Fruit fly (Drosophila melanogaster) whole organism, embryonic: ENCODE data around the gene AP-1sigma.

Experiments used
- Aef1 ChIP-seq: fragments of 200-800 bp; sonication (Bioruptor generic); IDR thresholded peaks from 3 replicates; pipeline ENCODE4 v1.3.6; 2022; ENCODE audit warnings: missing biosample characterization, missing genetic modification characterization
- Antp ChIP-seq: fragments of 200-800 bp; sonication (Bioruptor generic); optimal IDR thresholded peaks from 3 replicates; lab custom pipeline; 2016; ENCODE audit warnings: missing biosample characterization, missing genetic modification characterization
- BEAF-32 ChIP-seq: fragments of 200-800 bp; sonication (Bioruptor generic); optimal IDR thresholded peaks from 3 replicates; lab custom pipeline; 2017; ENCODE audit warnings: missing biosample characterization, missing genetic modification characterization, mild to moderate bottlenecking, moderate library complexity, missing genetic modification reagents
- CG11723 ChIP-seq: fragments of 200-800 bp; sonication (Bioruptor generic); optimal IDR thresholded peaks from 2 replicates; lab custom pipeline; 2017; ENCODE audit warnings: missing biosample characterization, mild to moderate bottlenecking, missing genetic modification characterization
- CG12659 ChIP-seq: fragments of 200-800 bp; sonication (Bioruptor generic); optimal IDR thresholded peaks from 3 replicates; lab custom pipeline; 2017; ENCODE audit warnings: mild to moderate bottlenecking, missing biosample characterization, missing genetic modification reagents, missing genetic modification characterization
- CG13123 ChIP-seq: fragments of 200-800 bp; sonication (Bioruptor generic); optimal IDR thresholded peaks from 2 replicates; lab custom pipeline; 2016; ENCODE audit warnings: missing biosample characterization, missing genetic modification characterization
- CG13296 ChIP-seq: fragments of 200-800 bp; sonication (Bioruptor generic); optimal IDR thresholded peaks from 3 replicates; lab custom pipeline; 2018; ENCODE audit warnings: missing biosample characterization, mild to moderate bottlenecking, missing genetic modification characterization
- CG13424 ChIP-seq: fragments of 200-800 bp; sonication (Bioruptor generic); optimal IDR thresholded peaks from 2 replicates; lab custom pipeline; 2019; ENCODE audit warnings: missing biosample characterization, mild to moderate bottlenecking, missing genetic modification characterization, moderate library complexity
- CG14965 ChIP-seq: fragments of 200-800 bp; sonication (Bioruptor generic); optimal IDR thresholded peaks from 2 replicates; lab custom pipeline; 2016; ENCODE audit warnings: missing biosample characterization, missing genetic modification characterization, borderline replicate concordance
- CG1602 ChIP-seq: fragments of 200-800 bp; sonication (Bioruptor generic); optimal IDR thresholded peaks from 3 replicates; lab custom pipeline; 2016; ENCODE audit warnings: missing biosample characterization, missing genetic modification characterization
- CG1647 ChIP-seq: fragments of 200-800 bp; sonication (Bioruptor generic); optimal IDR thresholded peaks from 3 replicates; lab custom pipeline; 2016; ENCODE audit warnings: missing biosample characterization, missing genetic modification characterization
- CG31388 ChIP-seq: fragments of 200-800 bp; sonication (Bioruptor generic); optimal IDR thresholded peaks from 2 replicates; lab custom pipeline; 2016; ENCODE audit warnings: missing biosample characterization, missing genetic modification characterization
- CG34422 ChIP-seq: fragments of 200-800 bp; sonication (Bioruptor generic); IDR thresholded peaks from 3 replicates; pipeline ENCODE4 v1.3.6; 2022; ENCODE audit warnings: missing biosample characterization, missing genetic modification characterization
- CG3838 ChIP-seq: fragments of 200-800 bp; sonication (Bioruptor generic); optimal IDR thresholded peaks from 3 replicates; lab custom pipeline; 2016; ENCODE audit warnings: missing biosample characterization, missing genetic modification characterization
- CG4424 ChIP-seq: fragments of 200-800 bp; sonication (Bioruptor generic); optimal IDR thresholded peaks from 3 replicates; lab custom pipeline; 2016; ENCODE audit warnings: missing biosample characterization, missing genetic modification characterization
- CG4707 ChIP-seq: fragments of 200-800 bp; sonication (Bioruptor generic); optimal IDR thresholded peaks from 2 replicates; lab custom pipeline; 2018; ENCODE audit warnings: missing biosample characterization, mild to moderate bottlenecking, missing genetic modification characterization, moderate library complexity
- CG6175 ChIP-seq: fragments of 200-800 bp; sonication (Bioruptor generic); IDR thresholded peaks from 3 replicates; pipeline ENCODE4 v1.3.6; 2022; ENCODE audit warnings: missing biosample characterization, missing genetic modification characterization
- CG6654 ChIP-seq: fragments of 200-800 bp; sonication (Bioruptor generic); optimal IDR thresholded peaks from 2 replicates; lab custom pipeline; 2017; ENCODE audit warnings: missing biosample characterization, mild to moderate bottlenecking, missing genetic modification characterization
- CG6791 ChIP-seq: fragments of 200-800 bp; sonication (Bioruptor generic); IDR thresholded peaks from 3 replicates; pipeline ENCODE4 v1.3.6; 2022; ENCODE audit warnings: missing biosample characterization, missing genetic modification characterization; ENCODE audit not compliant: partially characterized antibody
- CG7839 ChIP-seq: fragments of 200-800 bp; sonication (Bioruptor generic); optimal IDR thresholded peaks from 3 replicates; lab custom pipeline; 2018; ENCODE audit warnings: missing biosample characterization, mild to moderate bottlenecking, missing genetic modification characterization, moderate library complexity
- CG7928 ChIP-seq: fragments of 200-800 bp; sonication (Bioruptor generic); optimal IDR thresholded peaks from 2 replicates; lab custom pipeline; 2017; ENCODE audit warnings: missing biosample characterization, mild to moderate bottlenecking, missing genetic modification characterization
- CG9437 ChIP-seq: fragments of 200-800 bp; sonication (Bioruptor generic); optimal IDR thresholded peaks from 2 replicates; lab custom pipeline; 2018; ENCODE audit warnings: missing biosample characterization, mild to moderate bottlenecking, missing genetic modification characterization
- Camta ChIP-seq: fragments of 200-800 bp; sonication (Bioruptor generic); optimal IDR thresholded peaks from 2 replicates; lab custom pipeline; 2016; ENCODE audit warnings: missing biosample characterization, missing genetic modification characterization
- CoRest ChIP-seq: fragments of 200-800 bp; sonication (Bioruptor generic); optimal IDR thresholded peaks from 3 replicates; lab custom pipeline; 2018; ENCODE audit warnings: missing biosample characterization, mild to moderate bottlenecking, missing genetic modification characterization, moderate library complexity
- CrebB ChIP-seq: fragments of 200-800 bp; sonication (Bioruptor generic); optimal IDR thresholded peaks from 3 replicates; lab custom pipeline; 2018; ENCODE audit warnings: missing biosample characterization, mild to moderate bottlenecking, missing genetic modification characterization
- Dek ChIP-seq: fragments of 200-800 bp; sonication (Bioruptor generic); optimal IDR thresholded peaks from 3 replicates; lab custom pipeline; 2019; ENCODE audit warnings: missing biosample characterization, mild to moderate bottlenecking, missing genetic modification characterization, moderate library complexity
- Fer2 ChIP-seq: fragments of 200-800 bp; sonication (Bioruptor generic); optimal IDR thresholded peaks from 2 replicates; lab custom pipeline; 2018; ENCODE audit warnings: missing biosample characterization, mild to moderate bottlenecking, missing genetic modification characterization, moderate library complexity
- Gsc ChIP-seq: fragments of 200-800 bp; sonication (Bioruptor generic); IDR thresholded peaks from 2 replicates; pipeline ENCODE4 v1.3.6; 2022; ENCODE audit warnings: missing biosample characterization, missing genetic modification characterization
- Hey ChIP-seq: fragments of 200-800 bp; sonication (Bioruptor generic); optimal IDR thresholded peaks from 3 replicates; lab custom pipeline; 2018; ENCODE audit warnings: missing biosample characterization, mild to moderate bottlenecking, missing genetic modification characterization
- Hsf ChIP-seq: fragments of 200-800 bp; sonication (Bioruptor generic); optimal IDR thresholded peaks from 3 replicates; lab custom pipeline; 2016; ENCODE audit warnings: missing biosample characterization, missing genetic modification characterization
- MBD-R2 ChIP-seq: fragments of 200-800 bp; sonication (Bioruptor generic); IDR thresholded peaks from 2 replicates; pipeline ENCODE4 v1.3.6; 2022; ENCODE audit warnings: missing biosample characterization, missing genetic modification characterization
- MTF-1 ChIP-seq: fragments of 200-800 bp; sonication (Bioruptor generic); optimal IDR thresholded peaks from 2 replicates; lab custom pipeline; 2018; ENCODE audit warnings: missing biosample characterization, mild to moderate bottlenecking, missing genetic modification characterization, borderline replicate concordance
- NC2α ChIP-seq: fragments of 200-800 bp; sonication (Bioruptor generic); optimal IDR thresholded peaks from 2 replicates; lab custom pipeline; 2016; ENCODE audit warnings: missing biosample characterization, missing genetic modification characterization
- Neu2 ChIP-seq: fragments of 200-800 bp; sonication (Bioruptor generic); optimal IDR thresholded peaks from 3 replicates; lab custom pipeline; 2016; ENCODE audit warnings: missing biosample characterization, missing genetic modification characterization, borderline replicate concordance
- Ravus ChIP-seq: fragments of 200-800 bp; sonication (Bioruptor generic); IDR thresholded peaks from 2 replicates; pipeline ENCODE4 v1.3.6; 2022; ENCODE audit warnings: missing biosample characterization, missing genetic modification characterization
- Sox100B ChIP-seq: fragments of 200-800 bp; sonication (Bioruptor generic); optimal IDR thresholded peaks from 3 replicates; lab custom pipeline; 2018; ENCODE audit warnings: missing biosample characterization, mild to moderate bottlenecking, missing genetic modification characterization
- abd-A ChIP-seq: fragments of 200-800 bp; sonication (Bioruptor generic); optimal IDR thresholded peaks from 3 replicates; lab custom pipeline; 2019; ENCODE audit warnings: missing biosample characterization, mild to moderate bottlenecking, missing genetic modification characterization, moderate library complexity
- ac ChIP-seq: fragments of 200-800 bp; sonication (Bioruptor generic); optimal IDR thresholded peaks from 3 replicates; lab custom pipeline; 2017; ENCODE audit warnings: missing biosample characterization, mild to moderate bottlenecking, missing genetic modification characterization
- bsh ChIP-seq, 2 experiments: fragments of 200-800 bp; sonication (Bioruptor generic); optimal IDR thresholded peaks; 2 replicates each; lab custom pipeline; 2017 to 2018; ENCODE audit warnings: mild to moderate bottlenecking in 2 of 2, missing biosample characterization in 2 of 2, missing genetic modification characterization in 2 of 2, moderate library complexity in 1 of 2
- chinmo ChIP-seq: fragments of 200-800 bp; sonication (Bioruptor generic); IDR thresholded peaks from 4 replicates; pipeline ENCODE4 v1.3.6; 2022; ENCODE audit warnings: missing biosample characterization, missing genetic modification characterization; ENCODE audit not compliant: partially characterized antibody
- dm ChIP-seq: fragments of 200-800 bp; sonication (Bioruptor generic); optimal IDR thresholded peaks from 3 replicates; lab custom pipeline; 2016; ENCODE audit warnings: missing biosample characterization, missing genetic modification characterization
- esg ChIP-seq: fragments of 200-800 bp; sonication (Bioruptor generic); conservative IDR thresholded peaks from 2 replicates; pipeline ENCODE4 v1.3.6; 2022; ENCODE audit warnings: missing biosample characterization, missing genetic modification characterization
- gcm2 ChIP-seq: fragments of 200-800 bp; sonication (Bioruptor generic); optimal IDR thresholded peaks from 2 replicates; lab custom pipeline; 2016; ENCODE audit warnings: missing biosample characterization, missing genetic modification characterization
- gem ChIP-seq: fragments of 200-800 bp; sonication (Bioruptor generic); optimal IDR thresholded peaks from 2 replicates; lab custom pipeline; 2019; ENCODE audit warnings: missing biosample characterization, mild to moderate bottlenecking, missing genetic modification characterization, moderate library complexity
- her ChIP-seq: fragments of 200-800 bp; sonication (Bioruptor generic); optimal IDR thresholded peaks from 2 replicates; lab custom pipeline; 2016; ENCODE audit warnings: missing biosample characterization, missing genetic modification characterization
- sens ChIP-seq: fragments of 200-800 bp; sonication (Bioruptor generic); peaks from one replicate; lab custom pipeline; 2016; ENCODE audit warnings: missing biosample characterization, missing genetic modification characterization
- seq ChIP-seq: fragments of 200-800 bp; sonication (Bioruptor generic); IDR thresholded peaks from 2 replicates; pipeline ENCODE4 v1.3.6; 2022; ENCODE audit warnings: missing biosample characterization, missing genetic modification characterization
- sima ChIP-seq: fragments of 200-800 bp; sonication (Bioruptor generic); optimal IDR thresholded peaks from 2 replicates; lab custom pipeline; 2016; ENCODE audit warnings: missing biosample characterization, missing genetic modification characterization
- tgo ChIP-seq: fragments of 200-800 bp; sonication (Bioruptor generic); IDR thresholded peaks from 3 replicates; pipeline ENCODE4 v1.3.6; 2022; ENCODE audit warnings: missing biosample characterization, missing genetic modification characterization
- tx ChIP-seq: fragments of 200-800 bp; sonication (Bioruptor generic); optimal IDR thresholded peaks from 2 replicates; lab custom pipeline; 2016; ENCODE audit warnings: missing biosample characterization, missing genetic modification characterization

AP-1sigma gene

dm6 chr3R:23920874-23921539 is 37.4 kb upstream of the AP-1sigma start (continued):
- TF ChIP-seq CG4707 (GFP tag; lab: Kevin White, UChicago) (no peak), CG34422 (GFP tag; lab: Robert Waterston, UW) (peak; percentile 62; the same call in 1 of the 3 replicates), CG6175 (GFP tag; lab: Robert Waterston, UW) (no peak), CG11723 (GFP tag; lab: Kevin White, UChicago) (no peak), CG3838 (GFP tag; lab: Kevin White, UChicago) (no peak), CG1647 (GFP tag; lab: Kevin White, UChicago) (no peak), gcm2 (no peak), CG6654 (GFP tag; lab: Kevin White, UChicago) (no peak), NC2α (no peak), CG13296 (GFP tag; lab: Kevin White, UChicago) (peak; percentile 59), MTF-1 (GFP tag; lab: Kevin White, UChicago) (no peak), Hey (peak; percentile 14), Antp (peak; percentile 40), chinmo (peak; percentile 88; the same call in 3 of the 4 replicates), CG4424 (GFP tag; lab: Kevin White, UChicago) (no peak), tgo (GFP tag; lab: Robert Waterston, UW) (peak; percentile 55), MBD-R2 (peak; percentile 57), tx (peak; percentile 31), CG9437 (GFP tag; lab: Kevin White, UChicago) (no peak), dm (no peak), Neu2 (no peak), ac (GFP tag; lab: Kevin White, UChicago) (no peak), CG13123 (no peak), CG7928 (GFP tag; lab: Kevin White, UChicago) (no peak), abd-A (tag; lab: Kevin White, UChicago) (peak; percentile 93), Ravus (GFP tag; lab: Robert Waterston, UW) (no peak), sens (GFP tag; lab: Kevin White, UChicago) (peak; percentile 84), CG12659 (peak; percentile 51), Sox100B (no peak), Fer2 (peak; percentile 55), Hsf (GFP tag; lab: Kevin White, UChicago) (peak; percentile 17), CG31388 (GFP tag; lab: Kevin White, UChicago) (no peak), Camta (GFP tag; lab: Kevin White, UChicago) (no peak), CoRest (no peak), gem (peak; percentile 39), her (GFP tag; lab: Kevin White, UChicago) (peak; percentile 76), CG6791 (GFP tag; lab: Robert Waterston, UW) (no peak), CG14965 (GFP tag; lab: Kevin White, UChicago) (no peak), BEAF-32 (GFP tag; lab: Kevin White, UChicago) (no peak), CG7839 (tag; lab: Kevin White, UChicago) (peak; percentile 36), Aef1 (peak; percentile 48; the same call in 1 of the 3 replicates), CG1602 (no peak), CG13424 (tag; lab: Kevin White, UChicago) (no peak), sima (GFP tag; lab: Kevin White, UChicago) (no peak), seq (peak; percentile 69), bsh (GFP tag; optimal IDR thresholded peaks at IDR 0.05; lab: Kevin White, UChicago) (peak in 1 of 2 experiments; percentile 5), CrebB (tag; lab: Kevin White, UChicago) (peak; percentile 82), esg (GFP tag; lab: Robert Waterston, UW) (peak; percentile 30), Gsc (no peak), Dek (tag; lab: Kevin White, UChicago) (peak; percentile 11)
